Worm (Caenorhabditis elegans) whole organism, young adult: Measurements from ENCODE around the gene sir-2.3.

Experiments
- B0336.3 ChIP-seq: fragments of 200-800 bp; sonication (Bioruptor generic); IDR thresholded peaks from 2 replicates; pipeline ENCODE4 v1.3.6; 2022; ENCODE audit warnings: missing genetic modification characterization, missing compliant biosample characterization
- D2030.7 ChIP-seq: fragments of 200-800 bp; sonication (Bioruptor generic); IDR thresholded peaks from 2 replicates; pipeline ENCODE4 v1.3.6; 2022; ENCODE audit warnings: missing genetic modification reagents, missing genetic modification characterization, missing compliant biosample characterization
- F23B12.7 ChIP-seq: sonication (generic microtip); optimal IDR thresholded peaks from 2 replicates; lab custom pipeline; 2017; ENCODE audit warnings: missing genetic modification characterization, mild to moderate bottlenecking, missing compliant biosample characterization, antibody characterized with exemption, moderate library complexity; ENCODE audit not compliant: insufficient read depth
- F37B4.10 ChIP-seq: fragments of 200-800 bp; sonication (Bioruptor generic); IDR thresholded peaks from 2 replicates; pipeline ENCODE4 v1.3.6; 2022; ENCODE audit warnings: missing genetic modification characterization, missing compliant biosample characterization
- F52B5.7 ChIP-seq: sonication (generic microtip); optimal IDR thresholded peaks from 2 replicates; lab custom pipeline; 2016; ENCODE audit warnings: mild to moderate bottlenecking, missing genetic modification characterization, missing compliant biosample characterization
- F55B11.4 ChIP-seq: sonication (generic microtip); optimal IDR thresholded peaks from 2 replicates; lab custom pipeline; 2016; ENCODE audit warnings: missing compliant biosample characterization, missing genetic modification characterization, borderline replicate concordance; ENCODE audit not compliant: insufficient read depth
- F57A8.1 ChIP-seq: fragments of 200-800 bp; sonication (Bioruptor generic); optimal IDR thresholded peaks from 2 replicates; lab custom pipeline; 2018; ENCODE audit warnings: mild to moderate bottlenecking, missing genetic modification characterization, moderate library complexity, missing compliant biosample characterization
- F57C9.4 ChIP-seq: sonication (generic microtip); optimal IDR thresholded peaks from 2 replicates; lab custom pipeline; 2017; ENCODE audit warnings: mild to moderate bottlenecking, missing genetic modification characterization, missing compliant biosample characterization
- K12H6.12 ChIP-seq: fragments of 200-800 bp; sonication (Bioruptor generic); optimal IDR thresholded peaks from 2 replicates; lab custom pipeline; 2018; ENCODE audit warnings: mild to moderate bottlenecking, missing genetic modification characterization, missing compliant biosample characterization
- Y53F4B.3 ChIP-seq: fragments of 200-800 bp; sonication (Bioruptor generic); IDR thresholded peaks from 2 replicates; pipeline ENCODE4 v1.3.6; 2022; ENCODE audit warnings: missing genetic modification reagents, missing genetic modification characterization, missing compliant biosample characterization
- Y53G8AR.9 ChIP-seq: fragments of 200-800 bp; sonication (Bioruptor generic); conservative IDR thresholded peaks from 2 replicates; pipeline ENCODE4 v1.3.6; 2022; ENCODE audit warnings: missing genetic modification reagents, missing genetic modification characterization, missing compliant biosample characterization
- Y56A3A.18 ChIP-seq: fragments of 200-800 bp; sonication (Bioruptor generic); IDR thresholded peaks from 2 replicates; pipeline ENCODE4 v1.3.6; 2022; ENCODE audit warnings: missing genetic modification reagents, missing genetic modification characterization, missing compliant biosample characterization
- ama-1 ChIP-seq, 3 experiments: fragments of 150-350 bp in 1 of 3; sonication (generic microtip) in 2 of 3; optimal IDR thresholded peaks; 2 replicates each; lab custom pipeline; 2014 to 2018; ENCODE audit warnings: missing biosample characterization in 2 of 3, missing genetic modification characterization in 2 of 3, missing genetic modification reagents in 2 of 3
- atf-7 ChIP-seq: sonication (generic microtip); optimal IDR thresholded peaks from 2 replicates; lab custom pipeline; 2017; ENCODE audit warnings: mild to moderate bottlenecking, missing genetic modification characterization, missing compliant biosample characterization
- attf-5 ChIP-seq: fragments of 200-800 bp; sonication (Bioruptor generic); optimal IDR thresholded peaks from 2 replicates; lab custom pipeline; 2018; ENCODE audit warnings: mild to moderate bottlenecking, missing genetic modification characterization, missing compliant biosample characterization
- bed-1 ChIP-seq: fragments of 200-800 bp; sonication (Bioruptor generic); IDR thresholded peaks from 2 replicates; pipeline ENCODE4 v1.3.6; 2022; ENCODE audit warnings: missing genetic modification reagents, missing genetic modification characterization, missing compliant biosample characterization
- bed-2 ChIP-seq: fragments of 200-800 bp; sonication (Bioruptor generic); IDR thresholded peaks from 2 replicates; pipeline ENCODE4 v1.3.6; 2022; ENCODE audit warnings: missing genetic modification reagents, missing genetic modification characterization, missing compliant biosample characterization
- ccch-3 ChIP-seq: fragments of 200-800 bp; sonication (Bioruptor generic); optimal IDR thresholded peaks from 2 replicates; lab custom pipeline; 2018; ENCODE audit warnings: mild to moderate bottlenecking, missing genetic modification characterization, missing compliant biosample characterization
- cebp-1 ChIP-seq, 2 experiments: fragments of 200-800 bp in 1 of 2; sonication (Bioruptor generic) in 1 of 2; sonication (generic microtip) in 1 of 2; IDR thresholded peaks in 1 of 2; optimal IDR thresholded peaks in 1 of 2; 2 replicates each; pipeline versions ENCODE4 v1.3.6 to Lab custom; 2017 to 2022; ENCODE audit warnings: missing compliant biosample characterization in 2 of 2, missing genetic modification characterization in 2 of 2, mild to moderate bottlenecking in 1 of 2, missing genetic modification reagents in 1 of 2, moderate library complexity in 1 of 2
- ceh-27 ChIP-seq: fragments of 200-800 bp; sonication (Bioruptor generic); optimal IDR thresholded peaks from 2 replicates; lab custom pipeline; 2018; ENCODE audit warnings: mild to moderate bottlenecking, missing genetic modification characterization, moderate library complexity, missing compliant biosample characterization
- die-1 ChIP-seq: sonication (generic microtip); optimal IDR thresholded peaks from 2 replicates; lab custom pipeline; 2016; ENCODE audit warnings: missing genotype, mild to moderate bottlenecking, missing genetic modification characterization, missing compliant biosample characterization
- dox-1 ChIP-seq: fragments of 200-800 bp; sonication (Bioruptor generic); IDR thresholded peaks from 2 replicates; pipeline ENCODE4 v1.3.6; 2022; ENCODE audit warnings: missing genetic modification reagents, missing genetic modification characterization, missing compliant biosample characterization
- dpff-1 ChIP-seq: sonication (generic microtip); optimal IDR thresholded peaks from 2 replicates; lab custom pipeline; 2017; ENCODE audit warnings: mild to moderate bottlenecking, missing genetic modification characterization, missing compliant biosample characterization
- egl-18 ChIP-seq: fragments of 200-800 bp; sonication (Bioruptor generic); IDR thresholded peaks from 2 replicates; pipeline ENCODE4 v1.3.6; 2022; ENCODE audit warnings: missing genetic modification reagents, missing genetic modification characterization, missing compliant biosample characterization
- ekl-4 ChIP-seq: fragments of 200-800 bp; sonication (Bioruptor generic); IDR thresholded peaks from 2 replicates; pipeline ENCODE4 v1.3.6; 2022; ENCODE audit warnings: missing genetic modification reagents, missing genetic modification characterization, missing compliant biosample characterization
- gei-17 ChIP-seq: fragments of 200-800 bp; sonication (Bioruptor generic); optimal IDR thresholded peaks from 2 replicates; lab custom pipeline; 2018; ENCODE audit warnings: mild to moderate bottlenecking, missing genetic modification characterization, missing compliant biosample characterization
- hrde-1 ChIP-seq: sonication (generic microtip); optimal IDR thresholded peaks from 2 replicates; lab custom pipeline; 2016; ENCODE audit warnings: missing genetic modification characterization, mild to moderate bottlenecking, missing compliant biosample characterization, moderate library complexity, missing genotype, missing genetic modification reagents, borderline replicate concordance
- let-607 ChIP-seq, 2 experiments: fragments of 200-800 bp in 1 of 2; sonication (Bioruptor generic) in 1 of 2; sonication (generic microtip) in 1 of 2; optimal IDR thresholded peaks; 2 replicates each; lab custom pipeline; 2016 to 2018; ENCODE audit warnings: mild to moderate bottlenecking in 2 of 2, missing compliant biosample characterization in 2 of 2, missing genetic modification characterization in 2 of 2, moderate library complexity in 2 of 2, missing genotype in 1 of 2
- lin-26 ChIP-seq: fragments of 200-800 bp; sonication (Bioruptor generic); IDR thresholded peaks from 2 replicates; pipeline ENCODE4 v1.3.6; 2022; ENCODE audit warnings: missing genetic modification reagents, missing genetic modification characterization, missing compliant biosample characterization
- lin-40 ChIP-seq: sonication (generic microtip); optimal IDR thresholded peaks from 2 replicates; lab custom pipeline; 2016; ENCODE audit warnings: missing genetic modification characterization, mild to moderate bottlenecking, missing compliant biosample characterization, missing genotype, missing genetic modification reagents
- lin-54 ChIP-seq: fragments of 200-800 bp; sonication (Bioruptor generic); optimal IDR thresholded peaks from 2 replicates; lab custom pipeline; 2018; ENCODE audit warnings: mild to moderate bottlenecking, missing genetic modification characterization, missing compliant biosample characterization
- lir-1 ChIP-seq: fragments of 200-800 bp; sonication (Bioruptor generic); conservative IDR thresholded peaks from 2 replicates; pipeline ENCODE4 v1.3.6; 2022; ENCODE audit warnings: missing genetic modification reagents, missing genetic modification characterization, missing compliant biosample characterization
- lsy-27 ChIP-seq: sonication (generic microtip); optimal IDR thresholded peaks from 2 replicates; lab custom pipeline; 2017; ENCODE audit warnings: missing genetic modification characterization, mild to moderate bottlenecking, missing compliant biosample characterization, antibody characterized with exemption, missing genotype, borderline replicate concordance; ENCODE audit not compliant: insufficient read depth
- madf-10 ChIP-seq: sonication (generic microtip); optimal IDR thresholded peaks from 2 replicates; lab custom pipeline; 2016; ENCODE audit warnings: mild to moderate bottlenecking, missing genetic modification characterization, missing compliant biosample characterization
- madf-8 ChIP-seq: fragments of 200-800 bp; sonication (Bioruptor generic); conservative IDR thresholded peaks from 2 replicates; pipeline ENCODE4 v1.3.6; 2022; ENCODE audit warnings: missing genetic modification reagents, missing genetic modification characterization, missing compliant biosample characterization
- mel-28 ChIP-seq: sonication (generic microtip); optimal IDR thresholded peaks from 2 replicates; lab custom pipeline; 2016; ENCODE audit warnings: borderline replicate concordance, mild to moderate bottlenecking, missing genetic modification characterization, missing compliant biosample characterization
- mxl-1 ChIP-seq: sonication (generic microtip); optimal IDR thresholded peaks from 2 replicates; lab custom pipeline; 2016; ENCODE audit warnings: missing genetic modification characterization, missing compliant biosample characterization
- nhr-120 ChIP-seq: fragments of 200-800 bp; sonication (Bioruptor generic); IDR thresholded peaks from 2 replicates; pipeline ENCODE4 v1.3.6; 2022; ENCODE audit warnings: missing genetic modification characterization, missing compliant biosample characterization
- nhr-27 ChIP-seq: fragments of 200-800 bp; sonication (Bioruptor generic); optimal IDR thresholded peaks from 2 replicates; lab custom pipeline; 2018; ENCODE audit warnings: mild to moderate bottlenecking, missing genetic modification characterization, moderate library complexity, missing compliant biosample characterization
- nhr-80 ChIP-seq: sonication (generic microtip); optimal IDR thresholded peaks from 2 replicates; lab custom pipeline; 2016; ENCODE audit warnings: missing genetic modification characterization, missing compliant biosample characterization
- sdz-38 ChIP-seq: sonication (generic microtip); optimal IDR thresholded peaks from 2 replicates; lab custom pipeline; 2016; ENCODE audit warnings: missing genotype, missing genetic modification characterization, missing compliant biosample characterization
- snpc-1.1 ChIP-seq: sonication (generic microtip); optimal IDR thresholded peaks from 2 replicates; lab custom pipeline; 2017; ENCODE audit warnings: missing genetic modification characterization, mild to moderate bottlenecking, missing compliant biosample characterization, antibody characterized with exemption, moderate library complexity, missing genotype, missing genetic modification reagents; ENCODE audit not compliant: insufficient read depth
- snpc-3.4 ChIP-seq: sonication (generic microtip); optimal IDR thresholded peaks from 2 replicates; lab custom pipeline; 2017; ENCODE audit warnings: missing genetic modification characterization, mild to moderate bottlenecking, missing compliant biosample characterization, antibody characterized with exemption, moderate library complexity, missing genotype, missing genetic modification reagents
- tlf-1 ChIP-seq: fragments of 200-800 bp; sonication (Bioruptor generic); optimal IDR thresholded peaks from 2 replicates; lab custom pipeline; 2018; ENCODE audit warnings: mild to moderate bottlenecking, missing genetic modification characterization, missing compliant biosample characterization
- unc-62 ChIP-seq: fragments of 150-350 bp; optimal IDR thresholded peaks from 2 replicates; lab custom pipeline; 2014; ENCODE audit warnings: missing biosample characterization, missing genetic modification reagents, missing genetic modification characterization
- ztf-25 ChIP-seq: fragments of 200-800 bp; sonication (Bioruptor generic); IDR thresholded peaks from 2 replicates; pipeline ENCODE4 v1.3.6; 2022; ENCODE audit warnings: missing genetic modification reagents, missing genetic modification characterization, missing compliant biosample characterization
- ztf-6 ChIP-seq: fragments of 200-800 bp; sonication (Bioruptor generic); IDR thresholded peaks from 2 replicates; pipeline ENCODE4 v1.3.6; 2022; ENCODE audit warnings: missing genetic modification reagents, missing genetic modification characterization, missing compliant biosample characterization

The sir-2.3 gene

ce11 chrX:13310763-13311162, 20.7 kb upstream of the sir-2.3 start (continued):
- TF ChIP-seq snpc-3.4 (tag; lab: Kevin White, UChicago) (no peak), Y53F4B.3 (GFP tag; lab: Robert Waterston, UW) (no peak), gei-17 (GFP tag; lab: Kevin White, UChicago) (no peak), atf-7 (tag; lab: Kevin White, UChicago) (peak; percentile 12), F57A8.1 (no peak), ztf-25 (GFP tag; lab: Robert Waterston, UW) (no peak), attf-5 (GFP tag; lab: Kevin White, UChicago) (peak; percentile 2), F37B4.10 (GFP tag; lab: Robert Waterston, UW) (no peak), dox-1 (GFP tag; lab: Robert Waterston, UW) (peak; percentile 69; the same call in 1 of the 2 replicates), madf-8 (GFP tag; lab: Robert Waterston, UW) (no peak), K12H6.12 (no peak), lin-26 (GFP tag; lab: Robert Waterston, UW) (no peak), F55B11.4 (tag; lab: Kevin White, UChicago) (no peak), nhr-80 (tag; lab: Kevin White, UChicago) (peak; percentile 94), die-1 (no peak), unc-62 (GFP tag; lab: Kevin White, UChicago) (no peak), ceh-27 (GFP tag; lab: Kevin White, UChicago) (no peak), Y56A3A.18 (GFP tag; lab: Robert Waterston, UW) (no peak), D2030.7 (no peak), mel-28 (tag; lab: Kevin White, UChicago) (no peak), dpff-1 (no peak), nhr-120 (no peak), bed-1 (GFP tag; lab: Robert Waterston, UW) (no peak), mxl-1 (tag; lab: Kevin White, UChicago) (no peak), lin-40 (no peak), madf-10 (tag; lab: Kevin White, UChicago) (no peak), ama-1 (optimal IDR thresholded peaks at IDR 0.05; lab: Kevin White, UChicago) (no peak), ama-1 (GFP tag; optimal IDR thresholded peaks at IDR 0.05; lab: Kevin White, UChicago) (no peak), egl-18 (no peak), lir-1 (GFP tag; lab: Robert Waterston, UW) (no peak), ccch-3 (GFP tag; lab: Kevin White, UChicago) (no peak), lsy-27 (tag; lab: Kevin White, UChicago) (no peak), snpc-1.1 (tag; lab: Kevin White, UChicago) (no peak), ztf-6 (no peak), tlf-1 (no peak), hrde-1 (no peak), F57C9.4 (no peak), let-607 (tag; optimal IDR thresholded peaks at IDR 0.05; lab: Kevin White, UChicago) (peak in 1 of 2 experiments; percentile 35), sdz-38 (tag; lab: Kevin White, UChicago) (no peak), F23B12.7 (no peak), Y53G8AR.9 (GFP tag; lab: Robert Waterston, UW) (no peak), ekl-4 (GFP tag; lab: Robert Waterston, UW) (no peak), B0336.3 (no peak), cebp-1 (GFP tag; IDR thresholded peaks at IDR 0.05; lab: Robert Waterston, UW) (peak; percentile 41; the same call in 1 of the 2 replicates), cebp-1 (tag; optimal IDR thresholded peaks at IDR 0.05; lab: Kevin White, UChicago) (peak; percentile 51), lin-54 (no peak), F52B5.7 (tag; lab: Kevin White, UChicago) (no peak), nhr-27 (tag; lab: Kevin White, UChicago) (no peak), bed-2 (no peak)
